Worm (Caenorhabditis elegans) whole organism, L3 larva: ENCODE results near the gene dpf-4.

Source experiments
- R02D3.7 ChIP-seq: fragments of 150-350 bp; optimal IDR thresholded peaks from 2 replicates; lab custom pipeline; 2014; ENCODE audit warnings: missing biosample characterization, missing genetic modification characterization
- ZK546.5 ChIP-seq: sonication (generic microtip); optimal IDR thresholded peaks from 2 replicates; lab custom pipeline; 2017; ENCODE audit warnings: missing biosample characterization, missing genetic modification characterization
- aly-2 ChIP-seq: fragments of 150-350 bp; optimal IDR thresholded peaks from 2 replicates; lab custom pipeline; 2014; ENCODE audit warnings: missing biosample characterization, missing genetic modification characterization
- ama-1 ChIP-seq: fragments of 150-350 bp; optimal IDR thresholded peaks from 2 replicates; lab custom pipeline; 2018
- ceh-16 ChIP-seq: sonication (generic microtip); optimal IDR thresholded peaks from 2 replicates; lab custom pipeline; 2017; ENCODE audit warnings: missing biosample characterization, missing genetic modification characterization
- ceh-28 ChIP-seq: fragments of 150-350 bp; optimal IDR thresholded peaks from 2 replicates; lab custom pipeline; 2014; ENCODE audit warnings: missing biosample characterization, missing genetic modification reagents, missing genetic modification characterization
- ceh-9 ChIP-seq: sonication (generic microtip); optimal IDR thresholded peaks from 2 replicates; lab custom pipeline; 2018; ENCODE audit warnings: missing biosample characterization, missing genetic modification characterization
- daf-12 ChIP-seq: fragments of 150-350 bp; optimal IDR thresholded peaks from 2 replicates; lab custom pipeline; 2014; ENCODE audit warnings: missing biosample characterization, missing genetic modification reagents, missing genetic modification characterization
- egl-27 ChIP-seq: sonication (generic microtip); optimal IDR thresholded peaks from 4 replicates; lab custom pipeline; 2017; ENCODE audit warnings: missing biosample characterization, missing genetic modification reagents, missing genetic modification characterization
- egl-5 ChIP-seq: fragments of 150-350 bp; optimal IDR thresholded peaks from 2 replicates; lab custom pipeline; 2017; ENCODE audit warnings: missing biosample characterization, missing genetic modification reagents, missing genetic modification characterization, inconsistent platforms
- elt-1 ChIP-seq: fragments of 150-350 bp; optimal IDR thresholded peaks from 2 replicates; lab custom pipeline; 2014; ENCODE audit warnings: missing biosample characterization, missing genetic modification characterization
- elt-2 ChIP-seq: sonication (generic microtip); optimal IDR thresholded peaks from 2 replicates; lab custom pipeline; 2016; ENCODE audit warnings: missing genetic modification reagents, mild to moderate bottlenecking, missing genetic modification characterization, missing compliant biosample characterization
- elt-3 ChIP-seq, 3 experiments: fragments of 150-350 bp in 1 of 3; sonication (generic microtip) in 2 of 3; optimal IDR thresholded peaks; 2 replicates in 2 of 3; 4 replicates in 1 of 3; lab custom pipeline; 2014 to 2017; ENCODE audit warnings: missing biosample characterization in 3 of 3, missing genetic modification characterization in 3 of 3
- eor-1 ChIP-seq, 2 experiments: fragments of 150-350 bp; optimal IDR thresholded peaks; 2 replicates each; lab custom pipeline; 2014 to 2018; ENCODE audit warnings: missing biosample characterization in 2 of 2, missing genetic modification characterization in 2 of 2
- fkh-10 ChIP-seq: sonication (generic microtip); optimal IDR thresholded peaks from 2 replicates; lab custom pipeline; 2017; ENCODE audit warnings: missing biosample characterization, missing genetic modification reagents, missing genetic modification characterization
- fkh-2 ChIP-seq: fragments of 150-350 bp; optimal IDR thresholded peaks from 2 replicates; lab custom pipeline; 2014; ENCODE audit warnings: missing biosample characterization, missing genetic modification reagents, missing genetic modification characterization
- hmg-11 ChIP-seq: sonication (generic microtip); optimal IDR thresholded peaks from 2 replicates; lab custom pipeline; 2016; ENCODE audit warnings: missing genetic modification characterization, missing compliant biosample characterization
- jun-1 ChIP-seq: fragments of 150-350 bp; optimal IDR thresholded peaks from 2 replicates; lab custom pipeline; 2014; ENCODE audit warnings: missing biosample characterization, missing genetic modification reagents, missing genetic modification characterization
- lin-15B ChIP-seq: fragments of 150-350 bp; optimal IDR thresholded peaks from 2 replicates; lab custom pipeline; 2014; ENCODE audit warnings: missing biosample characterization, missing genetic modification characterization
- lin-39 ChIP-seq: fragments of 150-350 bp; optimal IDR thresholded peaks from 2 replicates; lab custom pipeline; 2018; ENCODE audit warnings: missing biosample characterization, missing genetic modification reagents, missing genetic modification characterization
- lsy-12 ChIP-seq: sonication (generic microtip); optimal IDR thresholded peaks from 2 replicates; lab custom pipeline; 2016; ENCODE audit warnings: mild to moderate bottlenecking, missing genetic modification characterization, missing compliant biosample characterization
- mdl-1 ChIP-seq: fragments of 150-350 bp; optimal IDR thresholded peaks from 2 replicates; lab custom pipeline; 2014; ENCODE audit warnings: missing biosample characterization, missing genetic modification characterization
- nfya-1 ChIP-seq: sonication (generic microtip); optimal IDR thresholded peaks from 2 replicates; lab custom pipeline; 2017; ENCODE audit warnings: missing genetic modification characterization, mild to moderate bottlenecking, missing compliant biosample characterization, antibody characterized with exemption, moderate library complexity; ENCODE audit not compliant: insufficient read depth
- nhr-12 ChIP-seq: fragments of 150-350 bp; optimal IDR thresholded peaks from 2 replicates; lab custom pipeline; 2014; ENCODE audit warnings: missing biosample characterization, missing genetic modification characterization
- nhr-23 ChIP-seq: fragments of 150-350 bp; optimal IDR thresholded peaks from 2 replicates; lab custom pipeline; 2014; ENCODE audit warnings: missing biosample characterization, missing genetic modification reagents, missing genetic modification characterization
- nhr-237 ChIP-seq: fragments of 150-350 bp; optimal IDR thresholded peaks from 2 replicates; lab custom pipeline; 2014; ENCODE audit warnings: missing biosample characterization, missing genetic modification characterization
- nhr-25 ChIP-seq: sonication (generic microtip); optimal IDR thresholded peaks from 2 replicates; lab custom pipeline; 2017; ENCODE audit warnings: missing biosample characterization, missing genetic modification characterization
- nhr-28 ChIP-seq: fragments of 150-350 bp; optimal IDR thresholded peaks from 2 replicates; lab custom pipeline; 2014; ENCODE audit warnings: missing biosample characterization, missing genetic modification characterization
- nhr-43 ChIP-seq: sonication (generic microtip); optimal IDR thresholded peaks from 2 replicates; lab custom pipeline; 2016; ENCODE audit warnings: mild to moderate bottlenecking, missing genetic modification characterization, missing compliant biosample characterization; ENCODE audit not compliant: poor library complexity, severe bottlenecking
- nhr-67 ChIP-seq: fragments of 150-350 bp; optimal IDR thresholded peaks from 2 replicates; lab custom pipeline; 2014; ENCODE audit warnings: missing biosample characterization, missing genetic modification characterization
- nhr-76 ChIP-seq: fragments of 150-350 bp; sonication (generic microtip); optimal IDR thresholded peaks from 5 replicates; lab custom pipeline; 2014; ENCODE audit warnings: missing biosample characterization, missing genetic modification characterization
- nhr-77 ChIP-seq: fragments of 150-350 bp; optimal IDR thresholded peaks from 2 replicates; lab custom pipeline; 2014; ENCODE audit warnings: missing biosample characterization, missing genetic modification characterization
- pha-4 ChIP-seq: fragments of 150-350 bp; optimal IDR thresholded peaks from 2 replicates; lab custom pipeline; 2014; ENCODE audit warnings: missing biosample characterization, missing genetic modification reagents, missing genetic modification characterization
- pqm-1 ChIP-seq: fragments of 150-350 bp; optimal IDR thresholded peaks from 2 replicates; lab custom pipeline; 2017; ENCODE audit warnings: missing biosample characterization, missing genetic modification characterization, inconsistent platforms
- sea-2 ChIP-seq: fragments of 150-350 bp; sonication (generic microtip); optimal IDR thresholded peaks from 4 replicates; lab custom pipeline; 2014; ENCODE audit warnings: missing biosample characterization, missing genetic modification reagents, missing genetic modification characterization
- skn-1 ChIP-seq: fragments of 150-350 bp; optimal IDR thresholded peaks from 2 replicates; lab custom pipeline; 2014; ENCODE audit warnings: missing biosample characterization, missing genetic modification characterization
- snpc-4 ChIP-seq: fragments of 150-350 bp; optimal IDR thresholded peaks from 2 replicates; lab custom pipeline; 2014; ENCODE audit warnings: missing biosample characterization, missing genetic modification characterization
- unc-39 ChIP-seq: sonication (generic microtip); optimal IDR thresholded peaks from 4 replicates; lab custom pipeline; 2017; ENCODE audit warnings: missing biosample characterization, missing genetic modification characterization
- unc-62 ChIP-seq: fragments of 150-350 bp; sonication (generic microtip); optimal IDR thresholded peaks from 4 replicates; lab custom pipeline; 2014; ENCODE audit warnings: missing biosample characterization, missing genetic modification reagents, missing genetic modification characterization
- zag-1 ChIP-seq: fragments of 150-350 bp; optimal IDR thresholded peaks from 2 replicates; lab custom pipeline; 2014; ENCODE audit warnings: missing biosample characterization, missing genetic modification characterization
- ztf-4 ChIP-seq: fragments of 150-350 bp; optimal IDR thresholded peaks from 2 replicates; lab custom pipeline; 2014; ENCODE audit warnings: missing biosample characterization, missing genetic modification characterization

The dpf-4 gene

DNA sequence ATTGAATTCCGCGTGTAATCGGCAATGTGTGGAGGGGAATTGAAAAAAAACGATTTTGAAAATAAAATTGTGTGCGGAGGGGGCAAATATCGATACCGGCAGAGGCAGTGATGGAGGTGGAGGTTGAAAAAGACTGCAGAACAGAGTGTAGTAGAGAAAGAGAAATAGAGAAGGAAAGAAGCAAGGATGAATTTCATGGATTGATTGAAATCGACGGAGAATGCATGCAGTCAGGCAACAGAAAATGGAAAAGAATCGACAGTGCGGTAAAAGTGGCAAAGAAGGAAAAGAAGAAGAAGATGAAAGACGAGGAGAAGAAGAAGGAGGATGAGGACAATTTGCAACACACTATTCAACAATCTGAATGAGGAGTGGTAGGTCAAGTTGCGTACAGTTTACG lies 22.3 kb upstream of the dpf-4 start, which contains the start of gene W04D12.1:
W04D12.1 (plus strand) TSS at position 111 of the 400 bp plus-strand sequence.
- TF ChIP-seq pha-4 (tag; lab: Kevin White, UChicago) (peak; percentile 43), fkh-10 (GFP tag; lab: Kevin White, UChicago) (no peak), nfya-1 (peak; percentile 19), lin-39 (tag; lab: Kevin White, UChicago) (no peak), unc-39 (tag; lab: Kevin White, UChicago) (no peak), hmg-11 (tag; lab: Kevin White, UChicago) (no peak), nhr-25 (tag; lab: Kevin White, UChicago) (no peak), sea-2 (GFP tag; lab: Kevin White, UChicago) (no peak), zag-1 (no peak), unc-62 (GFP tag; lab: Kevin White, UChicago) (no peak), fkh-2 (no peak), egl-27 (tag; lab: Kevin White, UChicago) (no peak), lsy-12 (tag; lab: Kevin White, UChicago) (no peak), ama-1 (lab: Kevin White, UChicago) (no peak), ceh-28 (peak; percentile 11), ZK546.5 (tag; lab: Kevin White, UChicago) (no peak), ceh-16 (tag; lab: Kevin White, UChicago) (no peak), mdl-1 (tag; lab: Kevin White, UChicago) (no peak), nhr-237 (tag; lab: Kevin White, UChicago) (no peak), nhr-23 (peak; percentile 8)
- TF ChIP-seq, all 47 proteins: peak for 4

DNA sequence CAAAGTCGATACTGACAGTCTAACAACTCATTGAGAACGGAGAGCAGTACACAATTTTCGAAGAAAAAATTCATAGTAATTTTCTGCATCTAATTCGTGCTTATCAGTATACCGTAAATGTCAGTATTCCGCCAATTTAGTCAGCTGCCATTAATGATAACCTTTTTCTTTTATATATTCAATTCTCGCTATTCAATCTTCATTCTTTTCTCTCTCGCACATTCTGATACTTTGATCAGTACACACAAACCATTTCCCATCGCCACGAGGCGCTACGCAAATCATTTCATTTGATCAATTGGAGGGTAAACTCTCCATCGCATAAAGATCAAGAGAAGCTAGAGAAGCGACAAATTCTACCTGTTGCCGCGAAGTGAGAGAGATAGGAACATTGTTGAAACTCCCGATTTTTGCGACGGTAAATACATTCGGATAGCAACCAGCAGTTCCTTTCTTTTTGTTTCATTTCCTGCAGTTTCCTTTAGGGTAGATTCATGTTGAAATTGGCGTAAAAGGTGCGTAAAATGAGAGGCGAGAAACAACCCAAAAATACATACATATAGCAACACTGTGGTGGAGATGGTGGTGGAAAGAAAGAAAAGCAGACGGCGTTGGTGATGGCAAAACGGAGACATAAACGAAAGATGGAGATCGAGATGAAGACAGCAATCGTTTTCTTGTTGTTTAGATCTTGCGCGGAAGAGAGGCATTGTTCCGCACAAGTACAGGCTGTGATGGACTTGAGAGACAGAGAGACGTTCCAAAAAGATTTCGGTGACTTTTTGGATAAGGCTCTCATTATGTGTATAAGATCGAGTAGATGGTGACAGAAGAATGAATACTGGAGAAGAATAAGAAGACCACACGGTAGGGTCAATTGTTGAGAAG lies 20.7 kb upstream of the dpf-4 start:
- TF ChIP-seq fkh-10 (GFP tag; lab: Kevin White, UChicago) = no peak
- peak; percentile 93 for TF ChIP-seq pqm-1
- TF ChIP-seq ZK546.5 (tag; lab: Kevin White, UChicago) = no peak
- TF ChIP-seq nhr-77 = no peak
- no peak for TF ChIP-seq daf-12
- TF ChIP-seq lin-15B (tag; lab: Kevin White, UChicago) = no peak
- TF ChIP-seq ztf-4 (tag; lab: Kevin White, UChicago) = no peak
- TF ChIP-seq sea-2 (GFP tag; lab: Kevin White, UChicago) = no peak
- TF ChIP-seq lsy-12 (tag; lab: Kevin White, UChicago) = peak; percentile 53
- peak; percentile 44 for TF ChIP-seq nhr-43 (tag; lab: Kevin White, UChicago)
- TF ChIP-seq skn-1 (tag; lab: Kevin White, UChicago) = no peak
- no peak for TF ChIP-seq nhr-25 (tag; lab: Kevin White, UChicago)
- no peak for TF ChIP-seq nhr-12 (tag; lab: Kevin White, UChicago)
- no peak for TF ChIP-seq ceh-28
- TF ChIP-seq unc-39 (tag; lab: Kevin White, UChicago) = no peak
- no peak for TF ChIP-seq nhr-28
- TF ChIP-seq hmg-11 (tag; lab: Kevin White, UChicago) = no peak
- peak; percentile 95 for TF ChIP-seq elt-2
- no peak for TF ChIP-seq ceh-9 (tag; lab: Kevin White, UChicago)
- TF ChIP-seq aly-2 = no peak
- TF ChIP-seq nhr-76 (tag; lab: Kevin White, UChicago) = no peak
- no peak for TF ChIP-seq unc-62 (GFP tag; lab: Kevin White, UChicago)
- TF ChIP-seq mdl-1 (tag; lab: Kevin White, UChicago) = peak; percentile 11
- peak; percentile 75 for TF ChIP-seq pha-4 (tag; lab: Kevin White, UChicago)
- peak; percentile 59 for TF ChIP-seq elt-1 (tag; lab: Kevin White, UChicago)
- no peak for TF ChIP-seq R02D3.7
- no peak for TF ChIP-seq snpc-4 (tag; lab: Kevin White, UChicago)
- no peak for TF ChIP-seq egl-5
- TF ChIP-seq ama-1 (lab: Kevin White, UChicago) = peak; percentile 73
- no peak for TF ChIP-seq elt-3 (tag; optimal IDR thresholded peaks at IDR 0.05; lab: Kevin White, UChicago)
- no peak for TF ChIP-seq zag-1
- TF ChIP-seq nfya-1 = peak; percentile 14
- TF ChIP-seq jun-1 = peak; percentile 35
- TF ChIP-seq eor-1 (tag; optimal IDR thresholded peaks at IDR 0.05; lab: Kevin White, UChicago) = no peak
- TF ChIP-seq nhr-23 = peak; percentile 46
- no peak for TF ChIP-seq nhr-67
